Worm (Caenorhabditis elegans): ENCODE results near the gene F21C10.5.

DNA sequence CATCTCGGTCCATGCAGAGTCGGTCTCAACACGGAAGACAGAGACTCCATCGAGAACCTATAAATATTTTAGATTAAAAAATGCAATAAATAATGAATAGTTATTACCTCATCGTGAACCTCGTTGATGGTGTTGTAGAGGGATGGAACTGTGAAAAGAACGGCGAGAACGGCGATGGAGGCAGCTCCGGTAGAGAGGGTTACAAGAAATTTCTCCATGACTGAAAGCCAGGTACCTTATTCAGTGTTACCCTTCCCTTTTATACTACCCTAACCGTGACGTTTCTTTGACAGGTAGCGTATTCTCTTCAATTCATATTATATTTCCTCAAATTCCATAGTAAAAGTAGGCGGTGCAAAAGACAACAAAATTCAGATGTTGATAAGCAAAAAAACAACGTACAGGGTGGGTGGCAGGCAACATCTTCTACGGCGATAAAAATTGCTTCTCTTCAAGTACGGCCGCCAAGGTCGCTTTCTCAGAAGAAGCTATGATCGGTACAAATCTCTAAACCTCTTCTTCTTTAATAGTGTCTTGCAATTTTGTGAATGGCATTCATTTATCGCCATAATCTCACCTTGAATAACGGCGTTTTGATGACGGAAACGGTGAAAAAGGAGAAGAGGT, 39.7 kb downstream of the F21C10.5 start, which contains the start of gene col-10:
- TF ChIP-seq F23B12.7 (tag; optimal IDR thresholded peaks at IDR 0.05; ENCODE audit: insufficient read depth), result no peak
- no peak for TF ChIP-seq hrde-1 (tag; optimal IDR thresholded peaks at IDR 0.05; ENCODE audit: borderline replicate concordance)

Data from whole organism, young adult.